Fruit fly (Drosophila melanogaster) S2 (cell line): ENCODE results near the gene CG32040.
A peak's percentile ranks its signal among the peaks of the same experiment; 100 is the strongest.

Experiments
- CG8478 ChIP-seq: fragments of >200 bp; optimal IDR thresholded peaks from 2 replicates; lab custom pipeline; 2018
- CTCF ChIP-seq, 2 experiments: fragments of >200 bp; optimal IDR thresholded peaks; 2 replicates each; lab custom pipeline; 2018

CG32040 gene

DNA sequence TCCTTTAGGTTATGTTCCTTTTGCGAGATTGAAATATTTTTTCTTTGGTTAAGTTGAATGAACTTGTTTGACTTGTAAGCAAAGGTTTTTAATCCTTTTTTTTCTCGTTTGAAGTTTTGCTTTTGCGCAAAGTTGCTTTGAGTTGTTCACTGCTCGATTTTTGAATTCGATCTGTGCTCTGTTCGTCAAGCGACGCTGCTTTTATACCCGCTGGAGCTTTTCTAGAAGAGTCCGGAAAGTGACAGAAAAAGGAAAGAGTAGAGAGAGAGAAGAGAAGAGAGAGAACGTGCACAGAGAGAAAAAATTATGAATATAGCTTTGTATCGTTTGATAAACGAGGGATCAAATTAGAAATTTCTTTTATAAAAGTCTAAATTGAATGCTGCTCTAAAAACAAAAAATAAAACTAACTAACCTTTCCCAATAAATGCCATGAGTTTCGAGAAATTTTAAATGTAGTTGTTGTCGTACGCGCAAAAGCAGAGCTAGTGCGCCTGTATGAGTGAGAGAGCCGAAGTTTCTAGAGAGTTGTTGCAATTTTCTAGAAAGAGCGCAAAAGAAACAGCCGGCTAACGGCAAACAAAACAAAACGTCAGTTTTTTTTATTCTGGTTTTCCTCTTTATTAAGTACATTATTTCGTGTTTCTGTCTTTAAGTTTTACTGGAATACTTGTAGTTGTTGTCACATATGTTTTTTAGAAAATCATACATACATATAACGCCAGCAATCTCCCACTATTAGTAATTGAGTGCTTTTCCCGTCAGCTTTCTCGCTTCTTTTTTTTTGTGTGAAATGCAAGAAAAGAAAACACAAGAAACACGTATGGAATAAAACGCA, 23.6 kb downstream of the CG32040 start, which contains the start of gene Hsp26:
Hsp26 (minus strand) TSS at position 230 of the 838 bp plus-strand sequence.
- TF ChIP-seq CTCF (optimal IDR thresholded peaks at IDR 0.05; lab: Kevin White, UChicago), result no peak
- no peak for TF ChIP-seq CG8478

- TF ChIP-seq CG8478, result no peak
- TF ChIP-seq CTCF (optimal IDR thresholded peaks at IDR 0.05; lab: Kevin White, UChicago), result no peak
Observed at dm6 chr3L:9379484-9380343, 25.9 kb downstream of the CG32040 start, which contains the start of gene Hsp67Ba. Hsp67Ba (minus strand) TSS chr3L:9379534.

- TF ChIP-seq CTCF (optimal IDR thresholded peaks at IDR 0.05; lab: Kevin White, UChicago), result no peak
- no peak for TF ChIP-seq CG8478
Observed at dm6 chr3L:9380344-9380849, 26.6 kb downstream of the CG32040 start.

DNA sequence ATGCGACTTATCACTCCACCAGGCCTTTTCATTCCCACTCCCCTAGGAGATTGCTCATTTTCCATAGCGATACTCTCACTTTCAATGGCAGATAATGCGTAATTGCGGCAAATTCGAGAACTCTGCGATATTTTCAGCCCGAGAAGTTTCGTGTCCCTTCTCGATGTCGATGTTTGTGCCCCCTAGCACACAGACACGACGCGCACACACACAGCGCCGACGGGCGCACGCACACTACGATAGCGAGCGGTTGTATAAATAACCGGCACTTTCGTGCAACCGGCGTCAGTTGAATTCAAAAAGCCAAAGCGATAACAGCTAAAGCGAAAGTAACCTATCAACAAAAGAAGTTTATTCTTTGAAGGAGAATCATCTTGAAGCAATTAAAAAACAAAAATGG, 27.8 kb downstream of the CG32040 start, which contains the start of gene Hsp23:
Hsp23 (plus strand) TSS at position 281 of the 400 bp plus-strand sequence.
- TF ChIP-seq CTCF (optimal IDR thresholded peaks at IDR 0.05; lab: Kevin White, UChicago), result no peak
- no peak for TF ChIP-seq CG8478

DNA sequence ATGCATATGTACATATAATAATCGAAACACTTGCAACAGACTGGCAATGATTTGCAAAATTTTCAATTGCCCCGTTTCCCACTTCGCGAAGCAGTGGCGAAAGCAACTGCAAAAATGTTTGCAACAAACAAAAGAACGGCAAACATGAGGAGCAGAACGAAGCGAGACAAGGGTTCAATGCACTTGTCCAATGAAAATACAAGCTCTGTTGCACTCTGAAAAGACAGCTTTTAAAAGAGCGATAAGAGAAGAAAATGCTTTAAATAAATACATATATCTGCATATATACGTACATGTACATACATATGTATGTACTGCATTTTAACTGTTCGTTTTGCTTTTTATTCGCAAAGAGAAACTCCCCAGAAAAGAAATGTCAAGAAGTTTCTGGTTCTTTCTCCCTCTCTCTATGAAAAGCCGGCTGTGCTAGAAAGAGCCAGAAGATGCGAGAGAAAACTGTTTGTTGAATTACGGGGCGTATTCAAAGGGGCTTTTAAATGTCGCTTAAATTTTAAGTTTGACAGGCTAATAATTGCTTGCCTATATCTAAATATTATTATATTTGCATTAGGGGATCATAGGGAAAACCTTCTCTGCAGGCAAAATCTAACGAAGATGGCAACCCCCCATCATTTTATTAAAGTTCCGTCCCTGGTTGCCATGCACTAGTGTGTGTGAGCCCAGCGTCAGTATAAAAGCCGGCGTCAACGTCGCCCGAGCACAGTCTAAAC, 29.7 kb downstream of the CG32040 start, which contains the start of gene Hsp27:
Hsp27 (plus strand) TSS at position 719 of the 731 bp plus-strand sequence.
- no peak for TF ChIP-seq CG8478
- no peak for TF ChIP-seq CTCF (optimal IDR thresholded peaks at IDR 0.05; lab: Kevin White, UChicago)

- TF ChIP-seq CTCF (optimal IDR thresholded peaks at IDR 0.05; lab: Kevin White, UChicago) (no peak), CG8478 (no peak)
Observed at dm6 chr3L:9384445-9385079, 30.7 kb downstream of the CG32040 start.

DNA sequence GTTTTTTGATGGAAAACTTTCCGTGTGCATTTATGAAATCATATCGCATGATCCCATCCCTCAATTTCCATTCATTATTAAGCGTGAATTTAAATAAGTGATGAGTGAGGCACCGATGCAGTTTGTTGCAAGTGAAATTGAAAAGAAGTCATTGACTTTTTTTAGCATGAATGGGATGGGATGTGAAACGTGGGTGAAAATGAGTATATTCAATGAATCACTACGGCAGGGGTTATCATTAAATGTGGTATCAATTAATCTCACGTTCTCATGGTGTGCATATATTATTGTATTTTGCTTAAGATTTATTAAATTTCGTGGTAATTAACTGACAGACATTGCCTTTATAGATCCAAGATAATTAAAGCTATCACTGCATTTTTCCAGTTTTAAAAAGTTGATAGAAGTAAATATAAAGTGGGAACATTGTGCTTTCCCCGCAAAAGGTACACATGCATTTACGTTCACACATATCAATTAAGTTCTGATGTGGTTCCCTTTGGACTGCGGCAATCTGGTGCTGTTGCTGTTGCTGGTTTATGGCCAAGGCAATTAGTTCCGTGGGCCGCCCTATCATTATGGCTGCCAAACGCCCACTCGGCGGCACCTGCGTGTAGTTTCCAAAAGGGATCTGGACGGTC, 37.6 kb downstream of the CG32040 start:
- TF ChIP-seq CG8478 (no peak), CTCF (optimal IDR thresholded peaks at IDR 0.05; lab: Kevin White, UChicago) (no peak)

DNA sequence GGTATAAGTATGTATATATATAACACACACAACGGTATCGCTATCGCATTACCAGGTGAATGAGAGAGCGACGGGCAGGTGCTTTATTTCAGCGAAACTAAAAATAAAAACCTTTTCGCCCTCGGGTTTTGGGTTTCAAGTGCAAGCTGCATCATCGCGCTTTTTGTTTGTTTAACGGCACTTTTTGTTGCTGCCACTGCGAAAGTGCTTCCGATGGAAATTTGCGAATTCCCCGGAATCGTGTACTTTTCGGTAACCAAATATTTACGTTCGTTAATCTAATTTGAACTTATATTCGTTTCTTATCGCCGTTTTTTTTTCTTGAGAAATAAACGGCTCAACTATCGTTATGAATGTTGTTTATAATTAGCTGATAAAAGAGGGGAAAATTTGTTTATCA, 42.2 kb downstream of the CG32040 start:
- TF ChIP-seq CG8478 (no peak), CTCF (optimal IDR thresholded peaks at IDR 0.05; lab: Kevin White, UChicago) (no peak)

DNA sequence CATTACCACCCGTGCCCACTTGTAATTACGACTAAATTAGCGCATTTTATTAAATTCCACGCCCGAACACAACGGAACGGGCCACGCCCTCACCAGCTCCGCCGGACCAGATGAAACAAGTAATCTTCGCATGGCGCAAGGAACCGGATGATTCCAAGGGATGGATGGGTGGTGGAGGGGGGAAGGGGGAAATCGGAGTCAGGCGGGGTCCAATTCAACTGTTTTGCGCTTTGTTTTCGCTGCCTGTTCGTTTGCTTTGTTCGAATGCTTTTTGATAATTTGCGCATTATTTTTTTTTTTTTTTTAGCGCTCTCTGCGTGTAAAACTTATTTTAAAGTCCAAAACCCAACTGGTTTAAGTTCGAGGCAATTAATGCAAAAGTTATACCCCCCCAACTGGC, 42.9 kb downstream of the CG32040 start:
- no peak for TF ChIP-seq CTCF (optimal IDR thresholded peaks at IDR 0.05; lab: Kevin White, UChicago)
- no peak for TF ChIP-seq CG8478

- TF ChIP-seq CG8478, result no peak
- TF ChIP-seq CTCF (optimal IDR thresholded peaks at IDR 0.05; lab: Kevin White, UChicago), result no peak
Observed at dm6 chr3L:9397156-9397555, 43.3 kb downstream of the CG32040 start.

- TF ChIP-seq CTCF (optimal IDR thresholded peaks at IDR 0.05; lab: Kevin White, UChicago) (no peak), CG8478 (no peak)
Observed at dm6 chr3L:9398028-9398427, 44.2 kb downstream of the CG32040 start.

DNA sequence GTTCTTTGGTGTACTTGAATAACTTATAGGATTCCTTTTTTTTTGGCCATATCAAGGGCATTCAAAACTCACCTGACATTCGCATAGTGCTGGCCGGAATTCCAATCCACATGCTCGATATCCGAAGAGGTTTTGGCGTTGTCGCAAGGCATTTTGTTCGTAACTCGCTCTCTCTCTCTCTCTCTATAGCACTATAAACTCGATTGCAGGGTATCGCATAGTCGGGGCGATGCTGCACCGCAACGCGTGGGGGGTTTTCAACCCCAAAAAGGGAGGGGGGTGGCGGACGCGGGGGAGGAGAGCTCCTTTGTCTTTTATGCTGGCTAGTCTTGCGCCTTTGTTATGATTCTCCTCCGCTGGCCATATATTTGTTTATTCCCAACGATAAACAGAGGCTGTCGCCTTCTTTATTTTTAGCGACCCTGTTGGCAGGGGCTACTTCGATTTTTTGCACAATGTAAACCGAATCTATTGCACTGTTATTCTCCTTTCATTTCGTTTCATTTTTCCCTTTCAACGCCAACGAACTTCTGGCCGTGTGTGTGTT, 44.7 kb downstream of the CG32040 start:
- TF ChIP-seq CTCF (optimal IDR thresholded peaks at IDR 0.05; lab: Kevin White, UChicago) (no peak), CG8478 (no peak)

DNA sequence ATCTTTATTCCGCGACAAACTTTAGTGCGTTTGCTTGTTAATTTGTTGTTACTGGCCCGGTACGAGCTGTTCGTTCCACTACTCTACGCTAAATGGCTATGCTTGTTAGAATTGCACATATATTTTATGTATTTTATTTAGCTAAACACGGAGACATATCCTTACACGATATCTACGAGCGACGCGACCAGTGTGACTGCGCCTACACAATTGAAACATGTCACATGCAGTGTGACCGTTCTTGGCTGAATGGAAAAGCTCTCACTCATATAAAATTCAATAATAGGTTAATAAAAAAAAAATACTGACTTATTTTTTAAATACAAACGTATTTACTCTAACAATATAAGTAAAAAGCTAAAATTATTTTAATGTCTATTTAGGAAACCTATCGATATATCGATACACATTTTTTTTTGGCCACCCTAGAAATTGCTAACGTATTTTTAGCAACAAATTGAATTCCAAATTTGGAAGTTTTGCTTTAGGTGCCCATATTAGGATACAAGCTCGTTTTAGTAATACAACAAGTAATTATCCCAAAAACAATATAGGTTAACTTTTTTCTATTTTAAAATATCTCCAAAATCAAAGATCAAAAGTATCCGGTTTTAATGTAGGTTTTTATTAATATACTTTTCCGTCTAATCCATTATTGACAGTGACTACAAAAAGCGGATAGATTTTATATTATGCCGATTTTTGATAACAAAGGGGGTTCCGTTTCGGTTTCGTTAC, 45.3 kb downstream of the CG32040 start, which contains the start of gene CG4080:
CG4080 (minus strand) TSS at position 215 of the 738 bp plus-strand sequence.
- no peak for TF ChIP-seq CG8478
- TF ChIP-seq CTCF (optimal IDR thresholded peaks at IDR 0.05; lab: Kevin White, UChicago), result peak in 1 of 2 experiments; percentile 10
